Fruit fly (Drosophila melanogaster) Kc167 (cell line): ENCODE results near the gene TyrR.

Experiments used
- Myc ChIP-seq: fragments of >200 bp; optimal IDR thresholded peaks from 2 replicates; lab custom pipeline; 2017; ENCODE audit warnings: missing external identifiers
- Sin3A ChIP-seq: fragments of >200 bp; optimal IDR thresholded peaks from 2 replicates; lab custom pipeline; 2018; ENCODE audit warnings: missing external identifiers
- h ChIP-seq: fragments of >200 bp; optimal IDR thresholded peaks from 3 replicates; lab custom pipeline; 2018; ENCODE audit warnings: missing external identifiers
- insv ChIP-seq: fragments of >200 bp; optimal IDR thresholded peaks from 3 replicates; lab custom pipeline; 2018; ENCODE audit warnings: missing external identifiers
- psq ChIP-seq: fragments of >200 bp; optimal IDR thresholded peaks from 2 replicates; lab custom pipeline; 2017; ENCODE audit warnings: missing external identifiers
- ttk ChIP-seq: sonication (Bioruptor generic); optimal IDR thresholded peaks from 2 replicates; lab custom pipeline; 2017; ENCODE audit warnings: missing external identifiers

TyrR gene

DNA sequence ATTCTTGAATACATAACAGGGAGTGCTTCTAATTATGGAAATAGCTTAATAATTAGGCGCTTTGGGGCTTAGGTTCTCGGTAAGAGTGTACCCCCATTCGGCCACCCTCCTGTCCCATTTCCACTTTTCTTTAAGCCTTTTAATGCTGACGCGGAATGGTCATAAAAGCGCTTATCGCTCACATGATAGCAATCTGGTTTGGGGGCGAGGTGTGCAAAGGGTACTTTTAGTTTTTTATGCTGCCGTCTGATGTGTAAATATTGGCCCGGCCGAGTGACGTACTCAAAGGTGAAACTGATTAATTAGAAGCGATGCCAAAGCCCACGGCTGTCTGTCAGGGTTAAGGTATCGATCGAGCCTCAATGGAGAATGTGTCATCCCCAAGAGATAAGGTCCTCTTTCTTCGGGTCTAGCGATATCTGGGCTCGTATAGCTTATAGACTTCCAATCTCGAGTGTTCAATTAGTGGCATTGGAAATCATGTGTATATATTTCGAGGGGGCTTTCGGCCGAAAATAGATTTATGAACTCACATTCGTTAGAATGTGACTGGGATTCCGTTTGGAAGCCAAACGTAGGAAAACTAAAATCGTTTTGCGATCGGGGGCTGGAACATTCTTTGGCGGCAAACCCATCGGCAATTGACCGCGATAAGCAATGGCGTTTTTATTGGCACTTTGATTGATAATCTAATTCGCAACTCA lies 3.1 kb downstream of the TyrR start:
- TF ChIP-seq Sin3A (lab: Kevin White, UChicago): no peak
- no peak for TF ChIP-seq ttk (lab: Kevin White, UChicago)
- TF ChIP-seq insv (lab: Kevin White, UChicago): no peak
- TF ChIP-seq Myc (lab: Kevin White, UChicago): no peak
- TF ChIP-seq h (lab: Kevin White, UChicago): no peak
- TF ChIP-seq psq: no peak

DNA sequence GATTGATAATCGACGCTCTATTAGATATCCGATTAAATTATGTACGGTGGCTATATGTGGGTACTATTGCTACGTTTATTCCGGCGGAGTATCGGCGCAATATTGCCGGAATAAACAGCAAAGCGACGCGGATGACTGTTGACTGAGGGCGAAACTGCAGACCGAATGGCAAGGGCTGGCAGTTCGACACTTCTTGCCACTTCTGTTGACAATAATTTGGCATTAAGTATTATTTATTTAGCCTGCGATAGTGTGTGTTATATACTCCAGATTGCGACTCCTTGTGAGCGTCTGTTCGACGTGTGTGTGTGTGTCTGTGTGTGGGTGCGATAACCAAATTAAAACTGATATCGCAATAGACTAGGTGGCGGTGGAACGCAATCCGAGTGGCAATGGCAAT lies 4.1 kb downstream of the TyrR start:
- TF ChIP-seq Sin3A (lab: Kevin White, UChicago): no peak
- TF ChIP-seq h (lab: Kevin White, UChicago): no peak
- TF ChIP-seq psq: no peak
- no peak for TF ChIP-seq Myc (lab: Kevin White, UChicago)
- no peak for TF ChIP-seq ttk (lab: Kevin White, UChicago)
- no peak for TF ChIP-seq insv (lab: Kevin White, UChicago)

DNA sequence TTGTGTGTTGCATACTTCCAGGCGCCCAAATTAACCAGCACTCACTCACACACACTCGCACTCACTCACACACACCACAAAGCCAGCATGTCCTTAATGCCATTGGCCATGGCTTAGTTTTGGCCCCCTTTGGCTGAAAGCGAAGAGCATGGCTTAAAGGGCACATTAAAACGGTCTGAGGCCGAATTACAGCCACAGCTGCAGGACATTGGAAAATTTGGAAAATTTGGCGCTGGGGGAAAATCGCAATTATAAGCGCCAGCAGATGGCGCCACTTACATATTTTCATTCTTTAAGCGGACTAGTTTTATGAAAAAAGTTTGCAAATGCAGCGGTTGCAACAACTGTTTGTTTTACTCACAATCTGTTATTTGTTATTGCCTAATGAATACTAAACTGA lies 20.4 kb downstream of the TyrR start:
- no peak for TF ChIP-seq Sin3A (lab: Kevin White, UChicago)

DNA sequence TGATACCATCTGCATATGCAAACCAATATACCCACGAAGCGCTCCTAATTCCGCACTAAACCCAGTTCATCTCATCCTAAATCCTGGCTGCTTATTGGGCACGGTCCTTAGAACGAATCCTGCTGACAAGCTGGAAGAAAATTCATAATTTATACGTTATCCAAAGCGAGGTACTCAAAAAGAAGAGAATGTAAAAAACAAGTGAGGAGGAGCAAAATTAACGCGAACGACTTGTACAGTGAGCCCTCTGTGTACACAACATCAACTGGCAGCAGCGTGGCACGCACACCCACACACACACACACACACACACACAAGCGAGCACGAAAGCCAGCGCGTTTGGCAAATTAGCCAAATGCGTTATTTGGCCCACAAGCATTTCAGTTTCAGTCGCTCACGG lies 26.7 kb downstream of the TyrR start, which contains the start of gene TyrRII:
TSS of gene TyrRII (plus strand) at position 301 of the 400 bp plus-strand sequence.
- TF ChIP-seq psq (no peak), Sin3A (lab: Kevin White, UChicago) (no peak), Myc (lab: Kevin White, UChicago) (no peak), insv (lab: Kevin White, UChicago) (no peak)

DNA sequence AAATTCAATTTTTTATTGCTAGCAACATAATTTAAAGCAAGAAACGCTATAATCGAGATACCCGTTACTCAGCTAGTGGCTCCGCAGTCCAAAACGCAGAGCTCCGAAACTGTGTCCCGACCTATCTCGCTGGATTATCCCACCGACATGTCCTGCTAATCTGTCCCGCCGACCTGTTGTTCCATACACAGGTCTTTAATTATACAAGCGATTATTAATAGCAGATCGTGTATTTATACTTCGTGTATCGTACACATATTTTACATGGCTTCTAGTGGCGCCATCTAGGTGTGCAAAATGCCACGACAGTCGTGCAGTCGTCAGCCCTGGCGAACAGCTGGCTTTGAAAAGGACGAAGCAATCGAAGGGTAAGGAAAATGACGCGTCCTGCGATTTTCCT lies 29.7 kb downstream of the TyrR start, which contains the start of gene CG14321:
TSS of gene CG14321 (plus strand) at position 338 of the 400 bp plus-strand sequence.
- TF ChIP-seq h (lab: Kevin White, UChicago): no peak
- no peak for TF ChIP-seq Sin3A (lab: Kevin White, UChicago)
- TF ChIP-seq insv (lab: Kevin White, UChicago): no peak
- no peak for TF ChIP-seq psq
- TF ChIP-seq ttk (lab: Kevin White, UChicago): no peak
- TF ChIP-seq Myc (lab: Kevin White, UChicago): no peak

DNA sequence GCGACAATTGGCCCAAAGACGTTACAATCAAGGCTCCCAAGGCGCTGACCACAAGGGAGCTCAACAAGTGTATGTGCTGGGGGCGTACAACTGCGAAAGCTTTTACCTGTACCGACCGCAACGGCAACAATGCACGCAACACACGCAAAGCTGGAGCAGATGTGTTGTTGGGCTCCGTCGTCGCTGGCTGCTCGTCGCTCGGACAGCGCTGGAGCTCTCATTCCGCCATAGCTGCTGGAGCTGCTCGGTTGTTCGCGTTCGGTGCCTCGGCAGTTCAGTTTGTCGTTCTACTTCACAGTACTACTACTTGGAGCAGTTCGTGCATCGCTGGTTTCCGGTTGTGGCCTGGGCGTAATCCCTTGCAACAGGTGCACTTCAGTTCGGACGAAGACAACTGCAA lies 37.4 kb downstream of the TyrR start, which contains the start of gene Lgr1:
TSS of gene Lgr1 (plus strand) at position 220 of the 400 bp plus-strand sequence.
- TF ChIP-seq Myc (lab: Kevin White, UChicago): no peak
- no peak for TF ChIP-seq insv (lab: Kevin White, UChicago)
- no peak for TF ChIP-seq Sin3A (lab: Kevin White, UChicago)
- TF ChIP-seq ttk (lab: Kevin White, UChicago): no peak
- TF ChIP-seq psq: no peak
- TF ChIP-seq h (lab: Kevin White, UChicago): no peak

DNA sequence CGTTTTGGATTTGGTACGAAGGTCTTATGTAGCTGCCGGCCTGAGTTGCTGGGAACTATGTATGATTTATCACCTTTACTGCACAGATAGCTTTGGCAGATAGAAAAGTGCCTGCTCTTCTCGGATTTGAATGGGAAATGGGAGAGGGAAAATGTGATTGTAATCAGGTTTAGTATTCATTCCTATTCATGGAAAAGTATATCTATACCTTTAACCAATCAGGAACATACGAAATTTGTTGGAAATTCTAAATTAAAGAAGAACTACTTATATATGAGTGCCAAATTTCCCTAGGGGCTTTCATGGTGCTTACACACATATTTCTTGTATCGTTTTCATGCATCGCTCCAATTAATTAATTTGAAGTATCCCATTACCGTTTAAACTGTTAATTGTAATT lies 38.0 kb downstream of the TyrR start, which contains the start of gene Atg8b:
TSS of gene Atg8b (minus strand) at position 101 of the 400 bp plus-strand sequence.
- TF ChIP-seq Myc (lab: Kevin White, UChicago): no peak
- TF ChIP-seq insv (lab: Kevin White, UChicago): no peak
- no peak for TF ChIP-seq h (lab: Kevin White, UChicago)
- TF ChIP-seq psq: no peak
- no peak for TF ChIP-seq Sin3A (lab: Kevin White, UChicago)
- no peak for TF ChIP-seq ttk (lab: Kevin White, UChicago)

DNA sequence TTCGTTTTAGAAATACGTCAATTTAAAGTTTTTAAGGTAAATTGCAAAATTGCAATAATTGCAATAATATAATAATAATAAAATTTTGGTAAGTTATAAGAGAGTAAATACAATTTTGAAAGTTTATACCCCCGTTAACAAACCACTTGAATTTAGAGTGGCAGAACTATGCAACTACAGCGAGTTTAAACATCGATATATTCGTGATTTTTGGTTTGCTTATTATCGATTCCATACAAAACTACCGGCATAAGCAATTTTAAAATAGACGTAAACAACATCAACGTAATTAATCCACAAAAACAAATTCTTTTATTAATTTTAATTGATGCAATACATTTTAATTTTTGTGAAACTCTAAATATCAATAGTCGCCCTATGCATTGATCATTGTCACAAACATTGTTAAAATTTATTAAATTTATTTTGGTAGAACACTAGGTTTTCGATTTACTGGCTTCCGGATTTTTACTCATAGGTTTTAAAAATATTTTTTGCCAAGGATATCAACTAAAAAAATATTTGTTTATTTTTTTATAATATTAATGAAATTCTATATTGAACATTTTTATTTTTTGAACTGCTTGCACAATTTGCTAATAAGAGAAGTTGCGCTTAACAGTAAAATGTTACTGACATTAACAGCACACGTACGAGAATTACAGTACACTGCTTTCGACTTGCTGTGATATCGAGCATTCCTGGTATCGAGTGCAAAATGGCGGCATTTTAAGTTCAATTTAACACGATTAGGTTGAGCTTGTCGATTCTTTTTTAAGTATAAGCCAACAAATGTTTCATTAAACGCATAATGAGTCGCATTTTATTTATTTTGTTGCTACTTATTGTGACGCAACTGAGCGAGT lies 44.0 kb downstream of the TyrR start, which contains the start of gene Pxt:
TSS of gene Pxt (plus strand) at position 695 of the 866 bp plus-strand sequence.
- TF ChIP-seq h (lab: Kevin White, UChicago) (no peak), ttk (lab: Kevin White, UChicago) (no peak), psq (no peak), insv (lab: Kevin White, UChicago) (no peak), Myc (lab: Kevin White, UChicago) (no peak), Sin3A (lab: Kevin White, UChicago) (no peak)

DNA sequence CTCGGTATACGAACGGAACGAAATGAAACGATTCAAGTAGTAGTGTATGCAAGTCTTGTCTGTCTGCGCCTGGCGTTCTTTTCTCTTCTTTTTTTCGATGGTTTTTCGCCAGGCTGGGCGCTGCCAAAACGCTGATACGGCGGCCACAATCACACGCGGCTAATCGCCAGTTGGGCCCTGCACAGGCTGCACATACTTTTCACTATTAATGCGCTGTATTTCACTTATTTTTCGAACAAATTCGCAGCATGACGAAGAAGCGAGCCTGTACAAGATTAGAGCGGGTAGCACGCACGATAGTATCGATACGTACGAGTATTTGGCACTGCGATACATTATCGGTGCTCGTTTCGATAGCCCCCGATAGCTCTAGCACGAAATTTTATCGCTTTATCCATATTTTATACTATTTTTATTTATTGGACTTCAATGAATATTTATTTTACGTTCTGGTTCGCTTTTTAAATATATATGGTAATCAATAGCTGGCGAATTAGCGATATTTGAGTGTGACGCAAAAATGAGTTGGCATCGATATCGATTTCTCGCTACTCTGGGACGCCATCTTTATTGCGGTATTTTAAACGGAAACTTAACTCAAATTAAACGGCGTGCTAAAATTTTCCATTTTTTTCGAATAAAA lies 44.8 kb downstream of the TyrR start, which contains the start of gene osa:
TSS of gene osa (minus strand) at position 300 of the 643 bp plus-strand sequence.
- TF ChIP-seq ttk (lab: Kevin White, UChicago) (no peak), Myc (lab: Kevin White, UChicago) (no peak), psq (no peak), Sin3A (lab: Kevin White, UChicago) (no peak), insv (lab: Kevin White, UChicago) (no peak), h (lab: Kevin White, UChicago) (no peak)

DNA sequence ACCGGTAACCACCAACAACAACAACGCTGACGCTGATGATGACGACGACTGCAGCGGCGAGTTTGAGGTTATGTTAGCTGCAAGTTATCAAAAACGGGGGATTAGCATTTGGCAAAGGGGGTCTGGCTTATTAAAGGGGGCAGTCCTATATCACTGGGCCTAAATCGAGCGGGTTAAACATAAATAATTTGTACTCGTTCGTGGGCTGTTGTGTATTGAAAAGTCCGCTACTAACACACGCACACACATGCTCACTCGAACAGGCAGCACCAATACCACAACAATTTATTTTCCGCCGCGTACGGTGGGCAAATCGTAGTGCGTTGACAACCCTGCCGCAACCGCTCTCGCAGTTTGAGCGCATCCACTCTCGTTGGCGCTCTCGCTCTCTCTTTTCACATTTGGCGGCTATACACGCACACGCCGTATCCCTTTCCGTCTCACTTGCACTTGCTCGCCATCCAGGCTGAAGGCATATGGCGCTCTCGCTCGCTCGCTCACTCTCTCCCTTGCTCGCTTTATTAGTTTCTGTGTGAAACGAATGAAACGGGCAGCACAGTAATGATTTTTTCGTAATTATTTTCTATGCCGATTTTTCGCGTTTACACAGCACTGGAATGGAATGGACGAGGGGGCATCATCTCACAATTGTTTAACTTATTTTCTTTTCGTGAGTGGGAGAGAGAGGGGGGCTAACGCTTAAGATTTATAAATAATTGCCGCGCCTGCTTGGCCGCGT lies 46.0 kb downstream of the TyrR start:
- TF ChIP-seq insv (lab: Kevin White, UChicago) (no peak), psq (no peak), Sin3A (lab: Kevin White, UChicago) (no peak), Myc (lab: Kevin White, UChicago) (no peak), ttk (lab: Kevin White, UChicago) (no peak), h (lab: Kevin White, UChicago) (no peak)
